Fruit fly (Drosophila melanogaster): ENCODE data around the gene CG18178.
A peak's percentile ranks its signal among the peaks of the same experiment; 100 is the strongest.

The CG18178 gene

DNA sequence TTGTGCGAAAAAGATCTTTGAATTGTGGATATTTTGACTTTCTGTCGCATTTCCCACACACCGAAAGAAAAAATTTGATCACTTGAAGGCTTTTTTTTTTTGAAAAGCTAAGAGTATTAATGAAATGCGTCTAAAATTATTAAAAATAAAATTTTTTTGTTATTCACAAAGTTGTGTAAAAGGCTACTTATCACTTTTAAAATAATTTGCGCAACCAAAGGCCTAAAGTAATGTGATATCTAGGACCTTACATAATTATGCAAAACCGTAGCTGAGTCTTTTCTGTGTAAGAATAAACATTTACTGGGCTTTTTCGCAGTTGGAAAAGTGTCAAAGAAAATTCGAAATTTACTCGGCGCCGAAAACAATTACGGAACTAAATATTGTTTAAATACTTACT is 45.4 kb upstream of the CG18178 start (continued):
- no peak for TF ChIP-seq sisA (GFP tag; IDR thresholded peaks at IDR 0.05)
- no peak for TF ChIP-seq grn (GFP tag; optimal IDR thresholded peaks at IDR 0.05)
- no peak for TF ChIP-seq sna (GFP tag; IDR thresholded peaks at IDR 0.05; ENCODE audit: partially characterized antibody)
- no peak for TF ChIP-seq pan (optimal IDR thresholded peaks at IDR 0.05)
- no peak for TF ChIP-seq pan (GFP tag; optimal IDR thresholded peaks at IDR 0.05 in 1 of 2, IDR thresholded peaks at IDR 0.05 in 1 of 2)
- TF ChIP-seq vfl (GFP tag; optimal IDR thresholded peaks at IDR 0.05) = no peak
- no peak for TF ChIP-seq Dip3 (GFP tag; optimal IDR thresholded peaks at IDR 0.05)
- peak; percentile 2 for TF ChIP-seq CG11504 (tag; optimal IDR thresholded peaks at IDR 0.05)
- TF ChIP-seq CG31441 (GFP tag; IDR thresholded peaks at IDR 0.05) = 0 out of 2 replicates have a peak, but pooled peaks have one; percentile 24
- no peak for TF ChIP-seq CG14860 (GFP tag; IDR thresholded peaks at IDR 0.05; ENCODE audit: partially characterized antibody)
- no peak for TF ChIP-seq CG9817 (tag; optimal IDR thresholded peaks at IDR 0.05)
- no peak for TF ChIP-seq CG4617 (GFP tag; optimal IDR thresholded peaks at IDR 0.05; ENCODE audit: borderline replicate concordance)
- no peak for TF ChIP-seq sug (tag; optimal IDR thresholded peaks at IDR 0.05)
- TF ChIP-seq E2f2 (GFP tag; IDR thresholded peaks at IDR 0.05) = no peak

DNA sequence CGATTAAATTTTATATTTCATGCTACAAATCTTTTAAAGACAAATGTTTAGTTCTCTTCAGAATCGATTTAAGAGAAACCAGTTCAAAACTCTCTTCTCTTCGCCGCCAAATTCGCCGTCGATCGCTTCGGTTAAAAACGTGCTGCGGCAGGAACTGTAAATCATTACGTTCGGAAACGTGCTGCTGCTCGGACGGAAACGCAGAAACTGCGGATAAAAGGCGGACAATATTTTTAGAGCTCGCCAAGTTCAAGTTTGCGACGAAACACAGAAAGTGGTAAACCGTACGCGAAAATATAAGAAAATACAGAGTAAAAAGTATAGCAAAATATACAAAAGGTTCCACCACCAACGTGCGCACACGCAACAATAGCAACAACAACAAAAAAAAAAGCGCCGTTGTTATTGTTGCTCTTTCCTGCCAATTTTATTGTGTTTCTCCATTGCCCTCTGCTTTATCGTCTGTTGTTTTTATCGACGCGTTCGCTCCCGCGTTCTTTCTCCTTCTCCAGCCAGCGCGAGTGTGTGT is 44.5 kb upstream of the CG18178 start, which contains the start of gene Ae2:
Gene Ae2, plus strand, starts transcription at position 156 of the 529 bp plus-strand sequence.
- TF ChIP-seq CG12769 (tag; optimal IDR thresholded peaks at IDR 0.05) (peak; percentile 40), pan (optimal IDR thresholded peaks at IDR 0.05) (no peak), pan (GFP tag; optimal IDR thresholded peaks at IDR 0.05 in 1 of 2, IDR thresholded peaks at IDR 0.05 in 1 of 2) (no peak), sob (GFP tag; IDR thresholded peaks at IDR 0.05) (peak; percentile 52; the same call in 1 of the 2 replicates), Opbp (GFP tag; IDR thresholded peaks at IDR 0.05; ENCODE audit: partially characterized antibody) (peak; percentile 19; the same call in 1 of the 3 replicates), Atf6 (GFP tag; IDR thresholded peaks at IDR 0.05) (peak; percentile 21; the same call in 1 of the 2 replicates), Bgb (GFP tag; IDR thresholded peaks at IDR 0.05; ENCODE audit: partially characterized antibody) (no peak; the same call in 1 of the 2 replicates), Mad (GFP tag; optimal IDR thresholded peaks at IDR 0.05) (no peak), kah (GFP tag; optimal IDR thresholded peaks at IDR 0.05) (no peak), CG10543 (GFP tag; optimal IDR thresholded peaks at IDR 0.05) (peak; percentile 40), Eip74EF (GFP tag; optimal IDR thresholded peaks at IDR 0.05) (peak in 1 of 2 experiments; percentile 45), CG4282 (GFP tag; optimal IDR thresholded peaks at IDR 0.05) (no peak), rib (GFP tag; IDR thresholded peaks at IDR 0.05) (peak; percentile 51; the same call in 1 of the 2 replicates), bsh (GFP tag; optimal IDR thresholded peaks at IDR 0.05) (no peak), dm (GFP tag; optimal IDR thresholded peaks at IDR 0.05) (peak; percentile 3), psq (GFP tag; optimal IDR thresholded peaks at IDR 0.05) (peak; percentile 92), CG34376 (GFP tag; optimal IDR thresholded peaks at IDR 0.05) (peak; percentile 3), lab (GFP tag; optimal IDR thresholded peaks at IDR 0.05) (peak; percentile 26), insv (GFP tag; optimal IDR thresholded peaks at IDR 0.05) (no peak), fru (optimal IDR thresholded peaks at IDR 0.05) (no peak), cwo (GFP tag; optimal IDR thresholded peaks at IDR 0.05) (peak; percentile 99), NFAT (GFP tag; IDR thresholded peaks at IDR 0.05) (peak; percentile 28; the same call in 1 of the 2 replicates), CG11504 (tag; optimal IDR thresholded peaks at IDR 0.05) (peak; percentile 37), CG4360 (GFP tag; IDR thresholded peaks at IDR 0.05) (peak; percentile 10; the same call in 1 of the 2 replicates), Jarid2 (GFP tag; optimal IDR thresholded peaks at IDR 0.05) (peak; percentile 84), pho (GFP tag; optimal IDR thresholded peaks at IDR 0.05) (peak; percentile 1), unpg (GFP tag; optimal IDR thresholded peaks at IDR 0.05) (no peak), nerfin-2 (GFP tag; IDR thresholded peaks at IDR 0.05; ENCODE audit: partially characterized antibody) (no peak), Fer1 (GFP tag; optimal IDR thresholded peaks at IDR 0.05) (peak; percentile 1), sens (GFP tag) (peak; percentile 46), lbe (GFP tag; optimal IDR thresholded peaks at IDR 0.05) (peak; percentile 10), cg (GFP tag; optimal IDR thresholded peaks at IDR 0.05) (peak; percentile 59), Stat92E (GFP tag; optimal IDR thresholded peaks at IDR 0.05) (peak in 1 of 3 experiments; percentile 47), CG13624 (GFP tag; optimal IDR thresholded peaks at IDR 0.05) (peak; percentile 12), CG10274 (GFP tag; optimal IDR thresholded peaks at IDR 0.05) (no peak), Pdp1 (GFP tag; optimal IDR thresholded peaks at IDR 0.05) (peak in 1 of 2 experiments; percentile 55)

Data from whole organism, embryonic.